Worm (Caenorhabditis elegans) whole organism, late embryonic: ENCODE measurements around the gene vha-14.

ENCODE experiments used
- ahr-1 ChIP-seq: sonication (generic microtip); optimal IDR thresholded peaks from 2 replicates; lab custom pipeline; 2016; ENCODE audit warnings: missing genetic modification characterization, missing compliant biosample characterization
- ama-1 ChIP-seq: fragments of 150-350 bp; optimal IDR thresholded peaks from 2 replicates; lab custom pipeline; 2014
- ceh-18 ChIP-seq: sonication (generic microtip); optimal IDR thresholded peaks from 2 replicates; lab custom pipeline; 2016; ENCODE audit warnings: missing genetic modification characterization, missing compliant biosample characterization
- ets-4 ChIP-seq: sonication (generic microtip); optimal IDR thresholded peaks from 2 replicates; lab custom pipeline; 2016; ENCODE audit warnings: missing genetic modification characterization, missing compliant biosample characterization
- fkh-6 ChIP-seq: sonication (generic microtip); optimal IDR thresholded peaks from 2 replicates; lab custom pipeline; 2016; ENCODE audit warnings: missing genetic modification characterization, missing compliant biosample characterization
- lin-11 ChIP-seq: fragments of 200-800 bp; sonication (Bioruptor generic); optimal IDR thresholded peaks from 2 replicates; lab custom pipeline; 2018; ENCODE audit warnings: mild to moderate bottlenecking, missing genetic modification characterization, missing compliant biosample characterization
- sox-4 ChIP-seq: sonication (generic microtip); optimal IDR thresholded peaks from 2 replicates; lab custom pipeline; 2017; ENCODE audit warnings: mild to moderate bottlenecking, missing genetic modification characterization, inconsistent platforms, missing compliant biosample characterization
- tbx-2 ChIP-seq: sonication (generic microtip); optimal IDR thresholded peaks from 2 replicates; lab custom pipeline; 2016; ENCODE audit warnings: missing genetic modification characterization, missing compliant biosample characterization

ce11 chrIII:9490783-9491547, 16.9 kb upstream of the vha-14 start, which contains the start of the genes dars-1 and ctr-9:
- no peak for TF ChIP-seq fkh-6 (tag; lab: Kevin White, UChicago)
- no peak for TF ChIP-seq tbx-2 (tag; lab: Kevin White, UChicago)
- TF ChIP-seq ets-4 (tag; lab: Kevin White, UChicago) = no peak
- no peak for TF ChIP-seq ahr-1 (tag; lab: Kevin White, UChicago)
- no peak for TF ChIP-seq ceh-18
- no peak for TF ChIP-seq sox-4 (tag; lab: Kevin White, UChicago)
- TF ChIP-seq lin-11 (tag; lab: Kevin White, UChicago) = no peak
- TF ChIP-seq ama-1 (lab: Kevin White, UChicago) = no peak
